Worm (Caenorhabditis elegans) whole organism, L2 larva: Measurements from ENCODE around the gene C36B7.6.

Source experiments
- aly-2 ChIP-seq: fragments of 150-350 bp; optimal IDR thresholded peaks from 2 replicates; lab custom pipeline; 2014; ENCODE audit warnings: missing biosample characterization, missing genetic modification characterization
- lin-11 ChIP-seq: fragments of 150-350 bp; sonication (generic microtip); optimal IDR thresholded peaks from 2 replicates; lab custom pipeline; 2014; ENCODE audit warnings: missing biosample characterization, missing genetic modification characterization, inconsistent platforms, mixed read lengths
- mdl-1 ChIP-seq, 2 experiments: fragments of 150-350 bp in 1 of 2; sonication (generic microtip) in 1 of 2; optimal IDR thresholded peaks; 2 replicates each; lab custom pipeline; 2017; ENCODE audit warnings: missing biosample characterization in 2 of 2, missing genetic modification characterization in 2 of 2
- nhr-11 ChIP-seq: fragments of 150-350 bp; optimal IDR thresholded peaks from 2 replicates; lab custom pipeline; 2014; ENCODE audit warnings: missing biosample characterization, missing genetic modification characterization
- nhr-237 ChIP-seq: fragments of 150-350 bp; optimal IDR thresholded peaks from 2 replicates; lab custom pipeline; 2014; ENCODE audit warnings: missing biosample characterization, missing genetic modification characterization
- nhr-25 ChIP-seq: fragments of 150-350 bp; sonication (generic microtip); optimal IDR thresholded peaks from 3 replicates; lab custom pipeline; 2014; ENCODE audit warnings: missing biosample characterization, missing genetic modification characterization
- nhr-6 ChIP-seq: fragments of 150-350 bp; optimal IDR thresholded peaks from 2 replicates; lab custom pipeline; 2014; ENCODE audit warnings: missing biosample characterization, missing genetic modification characterization
- nhr-77 ChIP-seq: fragments of 150-350 bp; optimal IDR thresholded peaks from 2 replicates; lab custom pipeline; 2014; ENCODE audit warnings: missing biosample characterization, missing genetic modification characterization
- unc-62 ChIP-seq: fragments of 150-350 bp; optimal IDR thresholded peaks from 2 replicates; lab custom pipeline; 2014; ENCODE audit warnings: missing biosample characterization, missing genetic modification reagents, missing genetic modification characterization
- zag-1 ChIP-seq: fragments of 150-350 bp; optimal IDR thresholded peaks from 2 replicates; lab custom pipeline; 2014; ENCODE audit warnings: missing biosample characterization, missing genetic modification characterization

DNA sequence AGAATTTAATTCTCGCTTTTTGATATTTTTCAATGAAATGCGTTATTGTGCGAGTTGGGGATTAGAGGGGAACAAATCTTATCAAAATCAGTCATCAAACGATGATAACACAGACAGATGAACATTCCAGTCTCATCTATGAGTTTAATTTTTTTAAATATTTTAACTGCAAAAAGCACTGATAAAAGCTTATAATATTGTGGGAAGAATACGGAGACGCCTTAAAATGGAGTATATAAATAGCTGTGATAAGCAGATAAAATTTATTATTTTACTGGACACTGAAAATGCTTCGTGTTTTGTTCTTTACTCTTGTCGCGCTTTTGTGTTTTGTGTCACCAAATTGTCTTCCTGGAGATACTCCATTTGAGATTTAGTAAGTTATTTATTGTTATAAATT is 39.5 kb upstream of the C36B7.6 start, which contains the start of gene clec-86:
- TF ChIP-seq lin-11 (tag; lab: Kevin White, UChicago): no peak
- TF ChIP-seq zag-1 (tag; lab: Kevin White, UChicago): no peak
- no peak for TF ChIP-seq unc-62
- TF ChIP-seq nhr-6 (tag; lab: Kevin White, UChicago): no peak
- TF ChIP-seq nhr-77 (tag; lab: Kevin White, UChicago): no peak
- TF ChIP-seq nhr-11: no peak
- no peak for TF ChIP-seq nhr-25 (tag; lab: Kevin White, UChicago)
- no peak for TF ChIP-seq aly-2 (tag; lab: Kevin White, UChicago)
- no peak for TF ChIP-seq nhr-237 (tag; lab: Kevin White, UChicago)
- no peak for TF ChIP-seq mdl-1 (tag; optimal IDR thresholded peaks at IDR 0.05; lab: Kevin White, UChicago)
